Fruit fly (Drosophila melanogaster) S2 (cell line): ENCODE measurements around the gene CG33552.

Experiments
- CG8478 ChIP-seq: fragments of >200 bp; optimal IDR thresholded peaks from 2 replicates; lab custom pipeline; 2018
- CTCF ChIP-seq, 2 experiments: fragments of >200 bp; optimal IDR thresholded peaks; 2 replicates each; lab custom pipeline; 2018

- TF ChIP-seq CTCF (optimal IDR thresholded peaks at IDR 0.05; lab: Kevin White, UChicago), result no peak
- TF ChIP-seq CG8478 (lab: Kevin White, UChicago), result no peak
Observed at dm6 chr2L:16729556-16729955, 47.3 kb downstream of the CG33552 start, which contains the start of gene Tsen2.
